Worm (Caenorhabditis elegans): ENCODE results near the gene clec-158.
A peak's percentile ranks its signal among the peaks of the same experiment; 100 is the strongest.

The clec-158 gene

ce11 chrIII:6837320-6837719 is 22.1 kb downstream of the clec-158 start:
- TF ChIP-seq nhr-2 (tag; optimal IDR thresholded peaks at IDR 0.05) (no peak), ces-1 (GFP tag; optimal IDR thresholded peaks at IDR 0.05) (peak; percentile 39), M03D4.4 (tag; optimal IDR thresholded peaks at IDR 0.05) (no peak), zip-8 (tag; optimal IDR thresholded peaks at IDR 0.05) (peak; percentile 90)

ce11 chrIII:6831312-6831711 is 28.1 kb downstream of the clec-158 start:
- TF ChIP-seq zip-8 (tag; optimal IDR thresholded peaks at IDR 0.05) = peak; percentile 92
- TF ChIP-seq lin-32 (GFP tag; optimal IDR thresholded peaks at IDR 0.05) = no peak
- no peak for TF ChIP-seq unc-39 (tag; optimal IDR thresholded peaks at IDR 0.05)
- no peak for TF ChIP-seq nhr-2 (tag; optimal IDR thresholded peaks at IDR 0.05)
- TF ChIP-seq tbx-8 (GFP tag; optimal IDR thresholded peaks at IDR 0.05) = no peak
- TF ChIP-seq pha-4 (tag; optimal IDR thresholded peaks at IDR 0.05) = peak; percentile 4

ce11 chrIII:6826137-6826536 is 33.2 kb downstream of the clec-158 start:
- no peak for TF ChIP-seq tbx-8 (GFP tag; optimal IDR thresholded peaks at IDR 0.05)
- peak; percentile 82 for TF ChIP-seq nhr-2 (tag; optimal IDR thresholded peaks at IDR 0.05)
- TF ChIP-seq zip-8 (tag; optimal IDR thresholded peaks at IDR 0.05) = peak; percentile 84

- TF ChIP-seq tbx-8 (GFP tag; optimal IDR thresholded peaks at IDR 0.05) = no peak
- TF ChIP-seq ceh-43 (GFP tag; optimal IDR thresholded peaks at IDR 0.05) = no peak
- TF ChIP-seq ceh-83 (GFP tag; optimal IDR thresholded peaks at IDR 0.05) = no peak
- peak; percentile 94 for TF ChIP-seq hlh-1 (tag; optimal IDR thresholded peaks at IDR 0.05)
These were observed 36.6 kb downstream of the clec-158 start for ce11 chrIII:6822790-6823189.

- peak; percentile 75 for TF ChIP-seq unc-62 (GFP tag; optimal IDR thresholded peaks at IDR 0.05)
- no peak for TF ChIP-seq flh-1 (GFP tag; optimal IDR thresholded peaks at IDR 0.05)
- peak; percentile 91 for TF ChIP-seq hlh-1 (tag; optimal IDR thresholded peaks at IDR 0.05)
- TF ChIP-seq unc-120 (tag; optimal IDR thresholded peaks at IDR 0.05; ENCODE audit: poor library complexity, severe bottlenecking) = peak; percentile 4
- TF ChIP-seq mab-5 (tag; optimal IDR thresholded peaks at IDR 0.05) = no peak
- no peak for TF ChIP-seq ceh-43 (GFP tag; optimal IDR thresholded peaks at IDR 0.05)
- no peak for TF ChIP-seq cnd-1 (tag; optimal IDR thresholded peaks at IDR 0.05)
- no peak for TF ChIP-seq lsy-2 (tag; optimal IDR thresholded peaks at IDR 0.05)
- no peak for TF ChIP-seq pha-4 (tag; optimal IDR thresholded peaks at IDR 0.05)
- TF ChIP-seq nhr-12 (tag; optimal IDR thresholded peaks at IDR 0.05) = no peak
- no peak for TF ChIP-seq sptf-1 (tag; optimal IDR thresholded peaks at IDR 0.05)
- no peak for TF ChIP-seq ceh-39 (tag; optimal IDR thresholded peaks at IDR 0.05)
These were observed 38.9 kb downstream of the clec-158 start, which contains the start of gene ten-1 for ce11 chrIII:6820343-6820985. Gene ten-1, plus strand, starts transcription at chrIII:6820935.

- TF ChIP-seq ceh-43 (GFP tag; optimal IDR thresholded peaks at IDR 0.05) (no peak), lin-32 (GFP tag; optimal IDR thresholded peaks at IDR 0.05) (no peak), mab-5 (tag; optimal IDR thresholded peaks at IDR 0.05) (no peak), M03D4.4 (tag; optimal IDR thresholded peaks at IDR 0.05) (no peak), pha-4 (tag; optimal IDR thresholded peaks at IDR 0.05) (no peak), cnd-1 (tag; optimal IDR thresholded peaks at IDR 0.05) (no peak), nhr-28 (tag; optimal IDR thresholded peaks at IDR 0.05) (no peak), elt-1 (tag; optimal IDR thresholded peaks at IDR 0.05; ENCODE audit: borderline replicate concordance, insufficient read depth) (no peak)
These were observed 40.0 kb downstream of the clec-158 start, which contains the start of gene F28F5.6 for ce11 chrIII:6819322-6819901. Gene F28F5.6, minus strand, starts transcription at chrIII:6819372.

ce11 chrIII:6818037-6818436 is 41.3 kb downstream of the clec-158 start:
- no peak for TF ChIP-seq blmp-1 (tag; optimal IDR thresholded peaks at IDR 0.05)
- TF ChIP-seq ztf-11 (tag; optimal IDR thresholded peaks at IDR 0.05) = no peak
- no peak for TF ChIP-seq sptf-1 (tag; optimal IDR thresholded peaks at IDR 0.05)
- TF ChIP-seq sem-2 (GFP tag; optimal IDR thresholded peaks at IDR 0.05) = no peak
- TF ChIP-seq nhr-237 (tag; optimal IDR thresholded peaks at IDR 0.05) = no peak
- no peak for TF ChIP-seq snpc-4 (tag; optimal IDR thresholded peaks at IDR 0.05)
- no peak for TF ChIP-seq ceh-43 (GFP tag; optimal IDR thresholded peaks at IDR 0.05)
- TF ChIP-seq mls-2 (tag; optimal IDR thresholded peaks at IDR 0.05) = no peak
- TF ChIP-seq unc-39 (tag; optimal IDR thresholded peaks at IDR 0.05) = no peak
- TF ChIP-seq zip-8 (tag; optimal IDR thresholded peaks at IDR 0.05) = no peak
- no peak for TF ChIP-seq unc-62 (GFP tag; optimal IDR thresholded peaks at IDR 0.05)
- TF ChIP-seq pha-4 (tag; optimal IDR thresholded peaks at IDR 0.05) = no peak
- no peak for TF ChIP-seq nhr-28 (tag; optimal IDR thresholded peaks at IDR 0.05)
- no peak for TF ChIP-seq bed-3 (GFP tag; optimal IDR thresholded peaks at IDR 0.05)
- no peak for TF ChIP-seq lin-32 (GFP tag; optimal IDR thresholded peaks at IDR 0.05)
- no peak for TF ChIP-seq ceh-83 (GFP tag; optimal IDR thresholded peaks at IDR 0.05)

All from whole organism, mixed stage, embryonic.